Fruit fly (Drosophila melanogaster): ENCODE results near the gene TfIIA-S-2.

TfIIA-S-2 gene

DNA sequence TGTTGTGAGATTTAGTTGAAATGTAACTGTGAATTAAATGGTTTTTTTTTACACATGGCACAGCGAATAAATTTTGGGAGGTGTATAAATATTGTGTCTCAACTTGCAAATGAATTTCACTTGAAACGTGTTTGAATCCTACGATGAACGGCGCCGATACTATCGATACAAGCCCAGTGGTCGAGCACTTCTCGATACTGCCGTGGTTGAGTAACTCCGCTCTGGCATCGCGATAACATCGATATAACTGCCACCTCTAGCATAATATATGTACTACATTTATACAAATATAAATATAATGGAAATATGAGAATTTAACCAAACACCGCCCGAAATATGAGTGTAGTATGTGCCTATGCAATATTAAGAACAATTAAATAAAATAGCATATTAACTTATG lies 21.6 kb upstream of the TfIIA-S-2 start (continued):
- TF ChIP-seq vfl (GFP tag; optimal IDR thresholded peaks at IDR 0.05) (peak; percentile 3), mam (GFP tag; optimal IDR thresholded peaks at IDR 0.05) (peak; percentile 43), trem (tag; optimal IDR thresholded peaks at IDR 0.05) (peak; percentile 47), CG6272 (GFP tag; IDR thresholded peaks at IDR 0.05) (peak; percentile 67; the same call in 1 of the 2 replicates), CG9817 (tag; optimal IDR thresholded peaks at IDR 0.05) (peak; percentile 13), al (GFP tag; IDR thresholded peaks at IDR 0.05) (0 out of 2 replicates have a peak, but pooled peaks have one; percentile 31), dpn (GFP tag; optimal IDR thresholded peaks at IDR 0.05) (peak; percentile 24 to 27), Sin3A (optimal IDR thresholded peaks at IDR 0.05) (peak; percentile 2), ken (GFP tag; IDR thresholded peaks at IDR 0.05) (no peak), Dref (GFP tag; IDR thresholded peaks at IDR 0.05) (peak; percentile 91), B-H2 (GFP tag; optimal IDR thresholded peaks at IDR 0.05) (peak; percentile 41), CG17568 (GFP tag; optimal IDR thresholded peaks at IDR 0.05) (no peak), CG34422 (GFP tag; IDR thresholded peaks at IDR 0.05) (peak; percentile 30; the same call in 1 of the 3 replicates), rib (GFP tag; IDR thresholded peaks at IDR 0.05) (peak; percentile 51; the same call in 1 of the 2 replicates), Dek (tag; optimal IDR thresholded peaks at IDR 0.05) (no peak), CG13894 (tag; optimal IDR thresholded peaks at IDR 0.05) (peak; percentile 15), knrl (GFP tag; IDR thresholded peaks at IDR 0.05; ENCODE audit: partially characterized antibody) (peak; percentile 98), seq (GFP tag; IDR thresholded peaks at IDR 0.05) (no peak), hb (GFP tag; IDR thresholded peaks at IDR 0.05; ENCODE audit: partially characterized antibody) (peak; percentile 98), Nf-YB (GFP tag; optimal IDR thresholded peaks at IDR 0.05) (no peak), CG32767 (GFP tag; IDR thresholded peaks at IDR 0.05) (0 out of 2 replicates have a peak, but pooled peaks have one; percentile 28), sisA (GFP tag; IDR thresholded peaks at IDR 0.05) (peak; percentile 17; the same call in 1 of the 2 replicates), CG9727 (GFP tag; optimal IDR thresholded peaks at IDR 0.05) (no peak), gsb (GFP tag; IDR thresholded peaks at IDR 0.05) (no peak)

- TF ChIP-seq CG6813 (GFP tag; optimal IDR thresholded peaks at IDR 0.05) (no peak), crp (GFP tag; optimal IDR thresholded peaks at IDR 0.05) (no peak), cad (GFP tag; optimal IDR thresholded peaks at IDR 0.05) (no peak), CG10267 (tag; optimal IDR thresholded peaks at IDR 0.05) (no peak), sisA (GFP tag; IDR thresholded peaks at IDR 0.05) (no peak), da (GFP tag; optimal IDR thresholded peaks at IDR 0.05) (no peak), CG6683 (GFP tag; optimal IDR thresholded peaks at IDR 0.05) (no peak), otp (GFP tag; IDR thresholded peaks at IDR 0.05) (no peak), vfl (GFP tag; optimal IDR thresholded peaks at IDR 0.05) (no peak), CG8924 (tag; optimal IDR thresholded peaks at IDR 0.05) (no peak), fd96Cb (tag; optimal IDR thresholded peaks at IDR 0.05) (no peak), sens (GFP tag) (no peak), zfh1 (GFP tag; IDR thresholded peaks at IDR 0.05) (no peak), dmrt99B (tag; optimal IDR thresholded peaks at IDR 0.05) (no peak), pho (GFP tag; optimal IDR thresholded peaks at IDR 0.05) (no peak), tna (GFP tag; IDR thresholded peaks at IDR 0.05; ENCODE audit: partially characterized antibody) (no peak), CG17361 (GFP tag; IDR thresholded peaks at IDR 0.05) (no peak), CG33213 (GFP tag; optimal IDR thresholded peaks at IDR 0.05) (no peak), MESR4 (GFP tag; optimal IDR thresholded peaks at IDR 0.05) (no peak)
Measured at dm6 chrX:1031196-1031595, 19.8 kb upstream of the TfIIA-S-2 start, which contains the start of gene CG14630. TSS of gene CG14630 (plus strand) at chrX:1031496.

Data from whole organism, embryonic.